Worm (Caenorhabditis elegans) whole organism, young adult: ENCODE data around the gene F38A1.9.

Source experiments
- K12H6.12 ChIP-seq: fragments of 200-800 bp; sonication (Bioruptor generic); optimal IDR thresholded peaks from 2 replicates; lab custom pipeline; 2018; ENCODE audit warnings: mild to moderate bottlenecking, missing genetic modification characterization, missing compliant biosample characterization
- attf-6 ChIP-seq: fragments of 200-800 bp; sonication (Bioruptor generic); IDR thresholded peaks from 2 replicates; pipeline ENCODE4 v1.3.6; 2022; ENCODE audit warnings: missing genetic modification reagents, missing genetic modification characterization, missing compliant biosample characterization
- let-607 ChIP-seq, 2 experiments: fragments of 200-800 bp in 1 of 2; sonication (Bioruptor generic) in 1 of 2; sonication (generic microtip) in 1 of 2; optimal IDR thresholded peaks; 2 replicates each; lab custom pipeline; 2016 to 2018; ENCODE audit warnings: mild to moderate bottlenecking in 2 of 2, missing compliant biosample characterization in 2 of 2, missing genetic modification characterization in 2 of 2, moderate library complexity in 2 of 2, missing genotype in 1 of 2
- lin-35 ChIP-seq, 3 experiments: fragments of 150-350 bp in 2 of 3; sonication (generic microtip) in 1 of 3; optimal IDR thresholded peaks; 2 replicates each; lab custom pipeline; 2014 to 2018; ENCODE audit warnings: missing biosample characterization in 3 of 3, missing genetic modification characterization in 3 of 3, missing genetic modification reagents in 3 of 3
- mcd-1 ChIP-seq: fragments of 200-800 bp; sonication (Bioruptor generic); IDR thresholded peaks from 2 replicates; pipeline ENCODE4 v1.3.6; 2022; ENCODE audit warnings: missing genetic modification reagents, missing genetic modification characterization, missing compliant biosample characterization
- nfya-2 ChIP-seq: fragments of 200-800 bp; sonication (Bioruptor generic); IDR thresholded peaks from 2 replicates; pipeline ENCODE4 v1.3.6; 2022; ENCODE audit warnings: missing genetic modification reagents, missing genetic modification characterization, missing compliant biosample characterization
- pha-4 ChIP-seq: fragments of 150-350 bp; sonication (generic microtip); optimal IDR thresholded peaks from 2 replicates; lab custom pipeline; 2014; ENCODE audit warnings: missing biosample characterization, missing genetic modification reagents, missing genetic modification characterization
- snpc-4 ChIP-seq, 5 experiments: fragments of 150-350 bp in 1 of 5; sonication (generic microtip) in 4 of 5; optimal IDR thresholded peaks; 2 replicates each; lab custom pipeline; 2014 to 2018; ENCODE audit warnings: missing genetic modification characterization in 5 of 5, missing biosample characterization in 3 of 5, antibody characterized with exemption in 2 of 5, mild to moderate bottlenecking in 2 of 5, missing compliant biosample characterization in 2 of 5, missing genotype in 2 of 5, moderate library complexity in 2 of 5, missing genetic modification reagents in 1 of 5
- xnd-1 ChIP-seq: sonication (generic microtip); optimal IDR thresholded peaks from 2 replicates; lab custom pipeline; 2016; ENCODE audit warnings: missing genotype, missing genetic modification reagents, missing genetic modification characterization, missing compliant biosample characterization

DNA sequence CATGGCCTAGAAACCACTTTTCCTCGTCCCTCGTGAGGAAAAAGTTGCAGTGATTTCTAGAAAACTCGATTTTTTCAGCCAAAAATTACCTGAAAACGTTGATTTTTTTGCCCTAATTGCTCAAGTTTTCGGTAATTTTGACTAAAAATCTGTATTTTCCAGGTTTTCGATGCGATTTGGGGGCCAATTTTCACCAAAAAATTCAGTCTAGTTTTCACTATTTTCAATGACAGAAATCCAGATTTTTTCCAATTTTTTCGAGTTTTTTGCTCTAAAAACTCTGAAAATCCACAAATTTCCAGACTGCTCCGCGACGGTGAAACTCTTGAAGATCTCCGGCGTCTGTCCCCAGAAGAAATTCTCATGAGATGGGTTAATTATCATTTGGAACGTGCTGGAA lies 44.2 kb upstream of the F38A1.9 start, which contains the start of gene plst-1:
- no peak for TF ChIP-seq mcd-1 (GFP tag; lab: Robert Waterston, UW)
- no peak for TF ChIP-seq let-607 (tag; optimal IDR thresholded peaks at IDR 0.05; lab: Kevin White, UChicago)
- TF ChIP-seq lin-35 (GFP tag; optimal IDR thresholded peaks at IDR 0.05; lab: Kevin White, UChicago): no peak
- TF ChIP-seq K12H6.12 (tag; lab: Kevin White, UChicago): no peak
- TF ChIP-seq pha-4 (tag; lab: Kevin White, UChicago): no peak
- TF ChIP-seq snpc-4 (GFP tag; optimal IDR thresholded peaks at IDR 0.05; lab: Kevin White, UChicago): no peak
- no peak for TF ChIP-seq snpc-4 (tag; optimal IDR thresholded peaks at IDR 0.05; lab: Kevin White, UChicago)
- TF ChIP-seq xnd-1 (tag; lab: Kevin White, UChicago): no peak
- TF ChIP-seq nfya-2 (GFP tag; lab: Robert Waterston, UW): no peak
- TF ChIP-seq attf-6 (GFP tag; lab: Robert Waterston, UW): no peak
